Worm (Caenorhabditis elegans) whole organism, young adult: ENCODE results near the gene C14B1.3.

Experiments
- C06A6.2 ChIP-seq: fragments of 200-800 bp; sonication (Bioruptor generic); conservative IDR thresholded peaks from 2 replicates; pipeline ENCODE4 v1.3.6; 2022; ENCODE audit warnings: missing genetic modification characterization, missing compliant biosample characterization
- F22D6.2 ChIP-seq: sonication (generic microtip); optimal IDR thresholded peaks from 2 replicates; lab custom pipeline; 2016; ENCODE audit warnings: mild to moderate bottlenecking, missing genetic modification characterization, missing compliant biosample characterization
- F23B12.7 ChIP-seq: sonication (generic microtip); optimal IDR thresholded peaks from 2 replicates; lab custom pipeline; 2017; ENCODE audit warnings: missing genetic modification characterization, mild to moderate bottlenecking, missing compliant biosample characterization, antibody characterized with exemption, moderate library complexity; ENCODE audit not compliant: insufficient read depth
- F39B2.1 ChIP-seq: fragments of 200-800 bp; sonication (Bioruptor generic); IDR thresholded peaks from 2 replicates; pipeline ENCODE4 v1.3.6; 2022; ENCODE audit warnings: missing genetic modification reagents, missing genetic modification characterization, missing compliant biosample characterization
- F49E8.2 ChIP-seq: sonication (generic microtip); optimal IDR thresholded peaks from 3 replicates; lab custom pipeline; 2017; ENCODE audit warnings: missing genetic modification characterization, mild to moderate bottlenecking, missing compliant biosample characterization, antibody characterized with exemption, moderate library complexity; ENCODE audit not compliant: insufficient read depth
- K11D2.4 ChIP-seq: fragments of 200-800 bp; sonication (Bioruptor generic); IDR thresholded peaks from 2 replicates; pipeline ENCODE4 v1.3.6; 2022; ENCODE audit warnings: missing genetic modification reagents, missing genetic modification characterization, missing compliant biosample characterization
- akir-1 ChIP-seq: fragments of 200-800 bp; sonication (Bioruptor generic); optimal IDR thresholded peaks from 2 replicates; lab custom pipeline; 2018; ENCODE audit warnings: mild to moderate bottlenecking, missing genetic modification characterization, moderate library complexity, missing compliant biosample characterization
- atf-7 ChIP-seq: sonication (generic microtip); optimal IDR thresholded peaks from 2 replicates; lab custom pipeline; 2017; ENCODE audit warnings: mild to moderate bottlenecking, missing genetic modification characterization, missing compliant biosample characterization
- ceh-79 ChIP-seq: sonication (generic microtip); optimal IDR thresholded peaks from 2 replicates; lab custom pipeline; 2017; ENCODE audit warnings: mild to moderate bottlenecking, missing genetic modification characterization, missing compliant biosample characterization
- egrh-3 ChIP-seq: fragments of 200-800 bp; sonication (Bioruptor generic); IDR thresholded peaks from 2 replicates; pipeline ENCODE4 v1.3.6; 2022; ENCODE audit warnings: missing genetic modification reagents, missing genetic modification characterization, missing compliant biosample characterization
- ets-4 ChIP-seq: fragments of 200-800 bp; sonication (Bioruptor generic); optimal IDR thresholded peaks from 2 replicates; lab custom pipeline; 2018; ENCODE audit warnings: mild to moderate bottlenecking, missing genetic modification characterization, missing compliant biosample characterization
- gei-17 ChIP-seq: fragments of 200-800 bp; sonication (Bioruptor generic); optimal IDR thresholded peaks from 2 replicates; lab custom pipeline; 2018; ENCODE audit warnings: mild to moderate bottlenecking, missing genetic modification characterization, missing compliant biosample characterization
- hlh-12 ChIP-seq: sonication (generic microtip); optimal IDR thresholded peaks from 2 replicates; lab custom pipeline; 2016; ENCODE audit warnings: missing genetic modification characterization, missing compliant biosample characterization
- hmg-1.2 ChIP-seq: fragments of 200-800 bp; sonication (Bioruptor generic); IDR thresholded peaks from 2 replicates; pipeline ENCODE4 v1.3.6; 2022; ENCODE audit warnings: missing genetic modification reagents, missing genetic modification characterization, missing compliant biosample characterization
- let-607 ChIP-seq, 2 experiments: fragments of 200-800 bp in 1 of 2; sonication (Bioruptor generic) in 1 of 2; sonication (generic microtip) in 1 of 2; optimal IDR thresholded peaks; 2 replicates each; lab custom pipeline; 2016 to 2018; ENCODE audit warnings: mild to moderate bottlenecking in 2 of 2, missing compliant biosample characterization in 2 of 2, missing genetic modification characterization in 2 of 2, moderate library complexity in 2 of 2, missing genotype in 1 of 2
- lin-40 ChIP-seq: sonication (generic microtip); optimal IDR thresholded peaks from 2 replicates; lab custom pipeline; 2016; ENCODE audit warnings: missing genetic modification characterization, mild to moderate bottlenecking, missing compliant biosample characterization, missing genotype, missing genetic modification reagents
- lsl-1 ChIP-seq: fragments of 200-800 bp; sonication (Bioruptor generic); optimal IDR thresholded peaks from 2 replicates; lab custom pipeline; 2018; ENCODE audit warnings: mild to moderate bottlenecking, missing genetic modification characterization, moderate library complexity, missing compliant biosample characterization
- madf-10 ChIP-seq: sonication (generic microtip); optimal IDR thresholded peaks from 2 replicates; lab custom pipeline; 2016; ENCODE audit warnings: mild to moderate bottlenecking, missing genetic modification characterization, missing compliant biosample characterization
- madf-3 ChIP-seq: fragments of 200-800 bp; sonication (Bioruptor generic); IDR thresholded peaks from 2 replicates; pipeline ENCODE4 v1.3.6; 2022; ENCODE audit warnings: missing genetic modification reagents, missing genetic modification characterization, missing compliant biosample characterization
- nfyb-1 ChIP-seq: fragments of 200-800 bp; sonication (Bioruptor generic); IDR thresholded peaks from 2 replicates; pipeline ENCODE4 v1.3.6; 2022; ENCODE audit warnings: missing genetic modification reagents, missing genetic modification characterization, missing compliant biosample characterization
- nhr-120 ChIP-seq: fragments of 200-800 bp; sonication (Bioruptor generic); IDR thresholded peaks from 2 replicates; pipeline ENCODE4 v1.3.6; 2022; ENCODE audit warnings: missing genetic modification characterization, missing compliant biosample characterization
- nhr-179 ChIP-seq: sonication (generic microtip); optimal IDR thresholded peaks from 2 replicates; lab custom pipeline; 2016; ENCODE audit warnings: mild to moderate bottlenecking, missing genetic modification characterization, missing compliant biosample characterization
- pha-4 ChIP-seq: fragments of 150-350 bp; sonication (generic microtip); optimal IDR thresholded peaks from 2 replicates; lab custom pipeline; 2014; ENCODE audit warnings: missing biosample characterization, missing genetic modification reagents, missing genetic modification characterization
- rpc-1 ChIP-seq, 2 experiments: fragments of 150-350 bp in 1 of 2; sonication (generic microtip) in 1 of 2; optimal IDR thresholded peaks; 2 replicates each; lab custom pipeline; 2014 to 2018; ENCODE audit warnings: missing biosample characterization in 1 of 2, missing genetic modification characterization in 1 of 2, missing genetic modification reagents in 1 of 2, missing genotype in 1 of 2
- snpc-3.4 ChIP-seq: sonication (generic microtip); optimal IDR thresholded peaks from 2 replicates; lab custom pipeline; 2017; ENCODE audit warnings: missing genetic modification characterization, mild to moderate bottlenecking, missing compliant biosample characterization, antibody characterized with exemption, moderate library complexity, missing genotype, missing genetic modification reagents
- unc-62 ChIP-seq: fragments of 150-350 bp; optimal IDR thresholded peaks from 2 replicates; lab custom pipeline; 2014; ENCODE audit warnings: missing biosample characterization, missing genetic modification reagents, missing genetic modification characterization
- xnd-1 ChIP-seq: sonication (generic microtip); optimal IDR thresholded peaks from 2 replicates; lab custom pipeline; 2016; ENCODE audit warnings: missing genotype, missing genetic modification reagents, missing genetic modification characterization, missing compliant biosample characterization
- zfh-2 ChIP-seq: fragments of 200-800 bp; sonication (Bioruptor generic); conservative IDR thresholded peaks from 2 replicates; pipeline ENCODE4 v1.3.6; 2022; ENCODE audit warnings: missing genetic modification reagents, missing genetic modification characterization, missing compliant biosample characterization
- zim-3 ChIP-seq: sonication (generic microtip); optimal IDR thresholded peaks from 2 replicates; lab custom pipeline; 2017; ENCODE audit warnings: mild to moderate bottlenecking, missing genetic modification characterization, moderate library complexity, missing compliant biosample characterization
- ztf-26 ChIP-seq: sonication (generic microtip); optimal IDR thresholded peaks from 2 replicates; lab custom pipeline; 2017; ENCODE audit warnings: missing genetic modification characterization, missing compliant biosample characterization

C14B1.3 gene

ce11 chrIII:3677378-3677777 is 26.0 kb upstream of the C14B1.3 start (continued):
- TF ChIP-seq snpc-3.4 (tag; lab: Kevin White, UChicago) = no peak
- no peak for TF ChIP-seq xnd-1
- TF ChIP-seq zfh-2 (GFP tag; lab: Robert Waterston, UW) = peak; percentile 49; the same call in 1 of the 2 replicates
- TF ChIP-seq C06A6.2 (GFP tag; lab: Robert Waterston, UW) = 0 out of 2 replicates have a peak, but pooled peaks have one; percentile 33
- no peak for TF ChIP-seq F22D6.2 (tag; lab: Kevin White, UChicago)
- TF ChIP-seq F49E8.2 = no peak
- TF ChIP-seq ceh-79 = no peak
- no peak for TF ChIP-seq ets-4
- TF ChIP-seq K11D2.4 (GFP tag; lab: Robert Waterston, UW) = 0 out of 2 replicates have a peak, but pooled peaks have one; percentile 23
- TF ChIP-seq, all 124 proteins: peak for 13

ce11 chrIII:3679083-3679482 is 24.3 kb upstream of the C14B1.3 start:
- TF ChIP-seq pha-4 (no peak), let-607 (tag; optimal IDR thresholded peaks at IDR 0.05; lab: Kevin White, UChicago) (no peak), akir-1 (no peak), C06A6.2 (GFP tag; lab: Robert Waterston, UW) (no peak), madf-10 (tag; lab: Kevin White, UChicago) (no peak), ztf-26 (no peak), egrh-3 (GFP tag; lab: Robert Waterston, UW) (no peak), lsl-1 (no peak), madf-3 (GFP tag; lab: Robert Waterston, UW) (no peak), nhr-120 (GFP tag; lab: Robert Waterston, UW) (no peak), hlh-12 (tag; lab: Kevin White, UChicago) (no peak), gei-17 (GFP tag; lab: Kevin White, UChicago) (no peak), nhr-179 (tag; lab: Kevin White, UChicago) (no peak)

ce11 chrIII:3681351-3681938 is 21.9 kb upstream of the C14B1.3 start:
- TF ChIP-seq hmg-1.2 = peak; percentile 81
- peak; percentile 2 for TF ChIP-seq lin-40
- TF ChIP-seq F23B12.7 (tag; lab: Kevin White, UChicago) = no peak
- TF ChIP-seq, all 124 proteins: peak for 2

- TF ChIP-seq unc-62 (GFP tag; lab: Kevin White, UChicago) (no peak), nfyb-1 (GFP tag; lab: Robert Waterston, UW) (peak; percentile 84)
These were observed 20.4 kb upstream of the C14B1.3 start for ce11 chrIII:3682869-3683403.

DNA sequence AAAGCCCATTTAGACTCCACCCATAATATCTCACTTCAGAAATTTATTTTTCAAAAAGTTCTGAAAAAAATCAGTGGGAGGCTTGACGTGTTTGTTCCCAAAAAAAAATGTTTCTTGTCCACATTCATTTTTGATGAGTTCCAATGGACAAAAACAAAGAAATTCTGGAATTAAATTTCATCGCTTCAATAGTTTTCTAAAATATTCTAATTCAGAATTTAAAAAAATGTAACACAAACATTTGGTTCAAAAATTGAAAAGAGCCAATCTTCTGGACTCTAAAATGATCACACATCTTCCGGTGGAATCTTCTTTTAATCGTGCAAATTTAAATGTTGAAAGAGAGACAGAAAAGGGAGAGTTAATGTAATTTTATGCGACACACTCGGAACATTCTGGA is 10.8 kb upstream of the C14B1.3 start:
- TF ChIP-seq F39B2.1 (GFP tag; lab: Robert Waterston, UW) (no peak), zim-3 (no peak)

- TF ChIP-seq rpc-1 (optimal IDR thresholded peaks at IDR 0.05; lab: Kevin White, UChicago) (no peak), rpc-1 (tag; optimal IDR thresholded peaks at IDR 0.05; lab: Kevin White, UChicago) (no peak), atf-7 (no peak)
These were observed 8.8 kb upstream of the C14B1.3 start, which contains the start of gene npr-15 for ce11 chrIII:3694572-3694971. Gene npr-15, minus strand, starts transcription at chrIII:3694672.
